Fruit fly (Drosophila melanogaster) whole organism, embryonic: ENCODE data around the gene eIF3d1.

Experiments used
- Blimp-1 ChIP-seq: fragments of 200-800 bp; sonication (Bioruptor generic); optimal IDR thresholded peaks from 3 replicates; lab custom pipeline; 2018; ENCODE audit warnings: missing biosample characterization, missing genetic modification characterization, mild to moderate bottlenecking, moderate library complexity, missing genetic modification reagents
- Bteb2 ChIP-seq: fragments of 200-800 bp; sonication (Bioruptor generic); optimal IDR thresholded peaks from 2 replicates; lab custom pipeline; 2016; ENCODE audit warnings: missing biosample characterization, missing genetic modification characterization
- CG10267 ChIP-seq: fragments of 200-800 bp; sonication (Bioruptor generic); optimal IDR thresholded peaks from 2 replicates; lab custom pipeline; 2018; ENCODE audit warnings: missing biosample characterization, mild to moderate bottlenecking, missing genetic modification characterization, moderate library complexity
- CG10565 ChIP-seq: fragments of 200-800 bp; sonication (Bioruptor generic); optimal IDR thresholded peaks from 3 replicates; lab custom pipeline; 2016; ENCODE audit warnings: missing biosample characterization, mild to moderate bottlenecking, missing genetic modification characterization
- CG12391 ChIP-seq: fragments of 200-800 bp; sonication (Bioruptor generic); optimal IDR thresholded peaks from 3 replicates; lab custom pipeline; 2018; ENCODE audit warnings: missing biosample characterization, mild to moderate bottlenecking, missing genetic modification characterization, moderate library complexity
- CG12659 ChIP-seq: fragments of 200-800 bp; sonication (Bioruptor generic); optimal IDR thresholded peaks from 3 replicates; lab custom pipeline; 2017; ENCODE audit warnings: mild to moderate bottlenecking, missing biosample characterization, missing genetic modification reagents, missing genetic modification characterization
- CG13123 ChIP-seq: fragments of 200-800 bp; sonication (Bioruptor generic); optimal IDR thresholded peaks from 2 replicates; lab custom pipeline; 2016; ENCODE audit warnings: missing biosample characterization, missing genetic modification characterization
- CG13296 ChIP-seq: fragments of 200-800 bp; sonication (Bioruptor generic); optimal IDR thresholded peaks from 3 replicates; lab custom pipeline; 2018; ENCODE audit warnings: missing biosample characterization, mild to moderate bottlenecking, missing genetic modification characterization
- CG13424 ChIP-seq: fragments of 200-800 bp; sonication (Bioruptor generic); optimal IDR thresholded peaks from 2 replicates; lab custom pipeline; 2019; ENCODE audit warnings: missing biosample characterization, mild to moderate bottlenecking, missing genetic modification characterization, moderate library complexity
- CG15514 ChIP-seq: fragments of 200-800 bp; sonication (Bioruptor generic); optimal IDR thresholded peaks from 3 replicates; lab custom pipeline; 2017; ENCODE audit warnings: missing biosample characterization, missing genetic modification characterization, mild to moderate bottlenecking, moderate library complexity, missing genetic modification reagents
- CG15601 ChIP-seq: fragments of 200-800 bp; sonication (Bioruptor generic); optimal IDR thresholded peaks from 3 replicates; lab custom pipeline; 2019; ENCODE audit warnings: missing biosample characterization, mild to moderate bottlenecking, missing genetic modification characterization, moderate library complexity
- CG3407 ChIP-seq: fragments of 200-800 bp; sonication (Bioruptor generic); optimal IDR thresholded peaks from 2 replicates; lab custom pipeline; 2018; ENCODE audit warnings: missing biosample characterization, mild to moderate bottlenecking, missing genetic modification characterization
- CG3995 ChIP-seq: fragments of 200-800 bp; sonication (Bioruptor generic); optimal IDR thresholded peaks from 3 replicates; lab custom pipeline; 2016; ENCODE audit warnings: missing biosample characterization, missing genetic modification characterization
- CG4424 ChIP-seq: fragments of 200-800 bp; sonication (Bioruptor generic); optimal IDR thresholded peaks from 3 replicates; lab custom pipeline; 2016; ENCODE audit warnings: missing biosample characterization, missing genetic modification characterization
- CG6791 ChIP-seq: fragments of 200-800 bp; sonication (Bioruptor generic); IDR thresholded peaks from 3 replicates; pipeline ENCODE4 v1.3.6; 2022; ENCODE audit warnings: missing biosample characterization, missing genetic modification characterization; ENCODE audit not compliant: partially characterized antibody
- CG7987 ChIP-seq: fragments of 200-800 bp; sonication (Bioruptor generic); optimal IDR thresholded peaks from 2 replicates; lab custom pipeline; 2018; ENCODE audit warnings: missing biosample characterization, mild to moderate bottlenecking, missing genetic modification characterization, moderate library complexity
- Dbx ChIP-seq: fragments of 200-800 bp; sonication (Bioruptor generic); IDR thresholded peaks from 3 replicates; pipeline ENCODE4 v1.3.6; 2022; ENCODE audit warnings: missing biosample characterization, missing genetic modification characterization
- Eip74EF ChIP-seq, 2 experiments: fragments of 200-800 bp in 1 of 2; fragments of >200 bp in 1 of 2; sonication (Bioruptor generic) in 1 of 2; optimal IDR thresholded peaks; 2 replicates each; lab custom pipeline; 2017 to 2019; ENCODE audit warnings: missing biosample characterization in 2 of 2, missing genetic modification characterization in 2 of 2, mild to moderate bottlenecking in 1 of 2, moderate library complexity in 1 of 2
- Ets65A ChIP-seq: fragments of 200-800 bp; sonication (Bioruptor generic); peaks from one replicate; lab custom pipeline; 2016; ENCODE audit warnings: missing biosample characterization, missing genetic modification characterization
- HLH54F ChIP-seq: fragments of 200-800 bp; sonication (Bioruptor generic); optimal IDR thresholded peaks from 3 replicates; lab custom pipeline; 2016; ENCODE audit warnings: missing biosample characterization, missing genetic modification characterization
- HmgZ ChIP-seq: fragments of 200-800 bp; sonication (Bioruptor generic); optimal IDR thresholded peaks from 2 replicates; lab custom pipeline; 2018; ENCODE audit warnings: missing biosample characterization, mild to moderate bottlenecking, missing genetic modification characterization
- Hr78 ChIP-seq, 2 experiments: fragments of 200-800 bp in 1 of 2; fragments of >200 bp in 1 of 2; sonication (Bioruptor generic) in 1 of 2; optimal IDR thresholded peaks; 2 replicates each; lab custom pipeline; 2017 to 2019; ENCODE audit warnings: missing biosample characterization in 2 of 2, missing genetic modification characterization in 2 of 2, mild to moderate bottlenecking in 1 of 2, moderate library complexity in 1 of 2
- Jarid2 ChIP-seq: fragments of 200-800 bp; sonication (Bioruptor generic); optimal IDR thresholded peaks from 3 replicates; lab custom pipeline; 2017; ENCODE audit warnings: mild to moderate bottlenecking, missing biosample characterization, missing genetic modification reagents, missing genetic modification characterization
- Lhr ChIP-seq: fragments of 200-800 bp; sonication (Bioruptor generic); optimal IDR thresholded peaks from 3 replicates; lab custom pipeline; 2017; ENCODE audit warnings: mild to moderate bottlenecking, missing biosample characterization, missing genetic modification reagents, missing genetic modification characterization
- MBD-R2 ChIP-seq: fragments of 200-800 bp; sonication (Bioruptor generic); IDR thresholded peaks from 2 replicates; pipeline ENCODE4 v1.3.6; 2022; ENCODE audit warnings: missing biosample characterization, missing genetic modification characterization
- Meics ChIP-seq: fragments of 200-800 bp; sonication (Bioruptor generic); optimal IDR thresholded peaks from 2 replicates; lab custom pipeline; 2017; ENCODE audit warnings: missing biosample characterization, mild to moderate bottlenecking, missing genetic modification characterization
- Myb ChIP-seq: fragments of 200-800 bp; sonication (Bioruptor generic); optimal IDR thresholded peaks from 2 replicates; lab custom pipeline; 2016; ENCODE audit warnings: missing biosample characterization, missing genetic modification characterization
- Optix ChIP-seq: fragments of 200-800 bp; sonication (Bioruptor generic); IDR thresholded peaks from 3 replicates; pipeline ENCODE4 v1.3.6; 2022; ENCODE audit warnings: missing biosample characterization, missing genetic modification characterization
- PHDP ChIP-seq: fragments of 200-800 bp; sonication (Bioruptor generic); optimal IDR thresholded peaks from 3 replicates; lab custom pipeline; 2018; ENCODE audit warnings: missing biosample characterization, mild to moderate bottlenecking, missing genetic modification characterization, moderate library complexity
- Rfx ChIP-seq: fragments of 200-800 bp; sonication (Bioruptor generic); IDR thresholded peaks from 2 replicates; pipeline ENCODE4 v1.3.6; 2022; ENCODE audit warnings: missing biosample characterization, missing genetic modification characterization
- Sox102F ChIP-seq: fragments of 200-800 bp; sonication (Bioruptor generic); optimal IDR thresholded peaks from 2 replicates; lab custom pipeline; 2018; ENCODE audit warnings: missing biosample characterization, mild to moderate bottlenecking, missing genetic modification characterization, moderate library complexity
- Trl ChIP-seq, 3 experiments: fragments of >200 bp in 2 of 3; fragments of 200-800 bp in 1 of 3; sonication (Bioruptor generic) in 1 of 3; optimal IDR thresholded peaks; 2 replicates in 1 of 3; 3 replicates in 2 of 3; lab custom pipeline; 2016 to 2017; ENCODE audit warnings: missing biosample characterization in 1 of 3, missing genetic modification characterization in 1 of 3
- bigmax ChIP-seq: fragments of 200-800 bp; sonication (Bioruptor generic); optimal IDR thresholded peaks from 2 replicates; lab custom pipeline; 2018; ENCODE audit warnings: missing biosample characterization, mild to moderate bottlenecking, missing genetic modification characterization
- cad ChIP-seq: fragments of >200 bp; optimal IDR thresholded peaks from 2 replicates; lab custom pipeline; 2017; ENCODE audit warnings: missing biosample characterization, missing genetic modification characterization
- crp ChIP-seq, 2 experiments: fragments of 200-800 bp; sonication (Bioruptor generic); optimal IDR thresholded peaks; 2 replicates in 1 of 2; 3 replicates in 1 of 2; lab custom pipeline; 2017; ENCODE audit warnings: missing biosample characterization in 2 of 2, missing genetic modification characterization in 2 of 2, mild to moderate bottlenecking in 1 of 2, moderate library complexity in 1 of 2
- dpn ChIP-seq, 2 experiments: fragments of 200-800 bp; sonication (Bioruptor generic); optimal IDR thresholded peaks; 3 replicates each; lab custom pipeline; 2016; ENCODE audit warnings: missing biosample characterization in 2 of 2, missing genetic modification characterization in 2 of 2
- en ChIP-seq: fragments of 200-800 bp; sonication (Bioruptor generic); optimal IDR thresholded peaks from 2 replicates; lab custom pipeline; 2016; ENCODE audit warnings: missing biosample characterization, missing genetic modification characterization
- gcm2 ChIP-seq: fragments of 200-800 bp; sonication (Bioruptor generic); optimal IDR thresholded peaks from 2 replicates; lab custom pipeline; 2016; ENCODE audit warnings: missing biosample characterization, missing genetic modification characterization
- gt ChIP-seq: fragments of 200-800 bp; sonication (Bioruptor generic); IDR thresholded peaks from 2 replicates; pipeline ENCODE4 v1.3.6; 2022; ENCODE audit warnings: missing biosample characterization, missing genetic modification characterization
- lov ChIP-seq, 2 experiments: fragments of 200-800 bp in 1 of 2; fragments of >200 bp in 1 of 2; sonication (Bioruptor generic) in 1 of 2; IDR thresholded peaks in 1 of 2; optimal IDR thresholded peaks in 1 of 2; 2 replicates in 1 of 2; 3 replicates in 1 of 2; pipeline versions ENCODE4 v1.3.6 to Lab custom; 2017 to 2022; ENCODE audit warnings: missing biosample characterization in 1 of 2, missing genetic modification characterization in 1 of 2
- oc ChIP-seq: fragments of 200-800 bp; sonication (Bioruptor generic); optimal IDR thresholded peaks from 2 replicates; lab custom pipeline; 2018; ENCODE audit warnings: missing biosample characterization, mild to moderate bottlenecking, missing genetic modification characterization, moderate library complexity
- phol ChIP-seq: fragments of 200-800 bp; sonication (Bioruptor generic); optimal IDR thresholded peaks from 3 replicates; lab custom pipeline; 2018; ENCODE audit warnings: missing biosample characterization, mild to moderate bottlenecking, missing genetic modification characterization, moderate library complexity
- pita ChIP-seq: fragments of 200-800 bp; sonication (Bioruptor generic); optimal IDR thresholded peaks from 2 replicates; lab custom pipeline; 2017; ENCODE audit warnings: missing biosample characterization, mild to moderate bottlenecking, missing genetic modification characterization
- salm ChIP-seq: fragments of 200-800 bp; sonication (Bioruptor generic); optimal IDR thresholded peaks from 2 replicates; lab custom pipeline; 2018; ENCODE audit warnings: missing biosample characterization, mild to moderate bottlenecking, missing genetic modification characterization
- sna ChIP-seq: fragments of 200-800 bp; sonication (Bioruptor generic); IDR thresholded peaks from 2 replicates; pipeline ENCODE4 v1.3.6; 2022; ENCODE audit warnings: missing biosample characterization, missing genetic modification characterization; ENCODE audit not compliant: partially characterized antibody
- sqz ChIP-seq: fragments of 200-800 bp; sonication (Bioruptor generic); optimal IDR thresholded peaks from 3 replicates; lab custom pipeline; 2018; ENCODE audit warnings: missing biosample characterization, mild to moderate bottlenecking, missing genetic modification characterization
- tll ChIP-seq, 2 experiments: fragments of 200-800 bp in 1 of 2; fragments of >200 bp in 1 of 2; sonication (Bioruptor generic) in 1 of 2; optimal IDR thresholded peaks; 2 replicates each; lab custom pipeline; 2017 to 2019; ENCODE audit warnings: missing biosample characterization in 2 of 2, missing genetic modification characterization in 2 of 2, mild to moderate bottlenecking in 1 of 2, moderate library complexity in 1 of 2
- vnd ChIP-seq: fragments of 200-800 bp; sonication (Bioruptor generic); IDR thresholded peaks from 3 replicates; pipeline ENCODE4 v1.3.6; 2022; ENCODE audit warnings: missing biosample characterization, missing genetic modification characterization; ENCODE audit not compliant: partially characterized antibody

The eIF3d1 gene

dm6 chr3R:23721936-23722335 is 42.1 kb downstream of the eIF3d1 start (continued):
- peak; percentile 67 for TF ChIP-seq salm
- TF ChIP-seq CG3995 (GFP tag; lab: Kevin White, UChicago): peak; percentile 25
- TF ChIP-seq HLH54F (GFP tag; lab: Kevin White, UChicago): no peak
- no peak for TF ChIP-seq CG10565 (GFP tag; lab: Kevin White, UChicago)
- no peak for TF ChIP-seq Bteb2
- TF ChIP-seq gt (GFP tag; lab: Robert Waterston, UW): no peak
- peak in 1 of 2 experiments; percentile 57 for TF ChIP-seq dpn (GFP tag; optimal IDR thresholded peaks at IDR 0.05; lab: Kevin White, UChicago)
- TF ChIP-seq lov (optimal IDR thresholded peaks at IDR 0.05; lab: Kevin White, UChicago): no peak
- no peak for TF ChIP-seq lov (GFP tag; IDR thresholded peaks at IDR 0.05; lab: Robert Waterston, UW)
- no peak for TF ChIP-seq CG13123 (GFP tag; lab: Kevin White, UChicago)
- no peak for TF ChIP-seq vnd (GFP tag; lab: Robert Waterston, UW)
- TF ChIP-seq cad (GFP tag; lab: Kevin White, UChicago): no peak
- peak; percentile 33 for TF ChIP-seq CG13424 (tag; lab: Kevin White, UChicago)
- peak; percentile 61 for TF ChIP-seq CG12659 (GFP tag; lab: Kevin White, UChicago)
- TF ChIP-seq Sox102F: peak; percentile 47
- TF ChIP-seq CG10267 (tag; lab: Kevin White, UChicago): peak; percentile 42
- TF ChIP-seq CG7987 (GFP tag; lab: Kevin White, UChicago): peak; percentile 34
- TF ChIP-seq Blimp-1 (GFP tag; lab: Kevin White, UChicago): no peak
- peak; percentile 15 for TF ChIP-seq phol
- peak; percentile 1 for TF ChIP-seq Jarid2 (GFP tag; lab: Kevin White, UChicago)
- peak; percentile 43 for TF ChIP-seq CG12391 (tag; lab: Kevin White, UChicago)
- TF ChIP-seq gcm2: no peak
- peak; percentile 52 for TF ChIP-seq CG15601 (tag; lab: Kevin White, UChicago)
- no peak for TF ChIP-seq Eip74EF (GFP tag; optimal IDR thresholded peaks at IDR 0.05; lab: Kevin White, UChicago)
- TF ChIP-seq sqz (GFP tag; lab: Kevin White, UChicago): no peak
- no peak for TF ChIP-seq Trl (optimal IDR thresholded peaks at IDR 0.05; lab: Kevin White, UChicago)
- TF ChIP-seq Trl (GFP tag; optimal IDR thresholded peaks at IDR 0.05; lab: Kevin White, UChicago): peak; percentile 19
- peak; percentile 64 for TF ChIP-seq PHDP (tag; lab: Kevin White, UChicago)
- peak; percentile 22 for TF ChIP-seq CG4424 (GFP tag; lab: Kevin White, UChicago)
- TF ChIP-seq MBD-R2 (GFP tag; lab: Robert Waterston, UW): no peak
- no peak for TF ChIP-seq CG6791 (GFP tag; lab: Robert Waterston, UW)
- no peak for TF ChIP-seq en (GFP tag; lab: Kevin White, UChicago)
- TF ChIP-seq oc (tag; lab: Kevin White, UChicago): no peak
- peak; percentile 19 for TF ChIP-seq CG13296 (GFP tag; lab: Kevin White, UChicago)
- TF ChIP-seq Rfx: peak; percentile 62
- TF ChIP-seq Lhr (GFP tag; lab: Kevin White, UChicago): peak; percentile 87
- TF ChIP-seq bigmax (GFP tag; lab: Kevin White, UChicago): no peak
- peak; percentile 70 for TF ChIP-seq Myb (GFP tag; lab: Kevin White, UChicago)
- peak; percentile 35 for TF ChIP-seq Meics (GFP tag; lab: Kevin White, UChicago)
- TF ChIP-seq CG15514 (GFP tag; lab: Kevin White, UChicago): peak; percentile 34
- TF ChIP-seq Ets65A: peak; percentile 91
- no peak for TF ChIP-seq Optix
- TF ChIP-seq HmgZ (tag; lab: Kevin White, UChicago): peak; percentile 84
- no peak for TF ChIP-seq crp (GFP tag; optimal IDR thresholded peaks at IDR 0.05; lab: Kevin White, UChicago)
- TF ChIP-seq CG3407 (GFP tag; lab: Kevin White, UChicago): no peak
- TF ChIP-seq tll (GFP tag; optimal IDR thresholded peaks at IDR 0.05; lab: Kevin White, UChicago): no peak
- TF ChIP-seq sna (GFP tag; lab: Robert Waterston, UW): no peak
- peak; percentile 17 for TF ChIP-seq pita (GFP tag; lab: Kevin White, UChicago)
- no peak for TF ChIP-seq Dbx (GFP tag; lab: Robert Waterston, UW)
- no peak for TF ChIP-seq Hr78 (GFP tag; optimal IDR thresholded peaks at IDR 0.05; lab: Kevin White, UChicago)
